Fruit fly (Drosophila melanogaster) whole organism, adult: ENCODE results near the gene CG3009.

Experiments used
- CG11617 ChIP-seq: fragments of 200-800 bp; sonication (Bioruptor generic); optimal IDR thresholded peaks from 2 replicates; lab custom pipeline; 2017; ENCODE audit warnings: mild to moderate bottlenecking, missing biosample characterization, missing genetic modification reagents, missing genetic modification characterization
- CG12768 ChIP-seq: fragments of 200-800 bp; sonication (Bioruptor generic); optimal IDR thresholded peaks from 2 replicates; lab custom pipeline; 2017; ENCODE audit warnings: missing biosample characterization, missing genetic modification characterization, mild to moderate bottlenecking, moderate library complexity, missing genetic modification reagents
- CG14711 ChIP-seq: fragments of 200-800 bp; sonication (Bioruptor generic); optimal IDR thresholded peaks from 2 replicates; lab custom pipeline; 2018; ENCODE audit warnings: missing biosample characterization, mild to moderate bottlenecking, missing genetic modification characterization, moderate library complexity
- CG1620 ChIP-seq: fragments of 200-800 bp; sonication (Bioruptor generic); optimal IDR thresholded peaks from 2 replicates; lab custom pipeline; 2016; ENCODE audit warnings: missing biosample characterization, missing genetic modification characterization
- CG33017 ChIP-seq: fragments of 200-800 bp; sonication (Bioruptor generic); optimal IDR thresholded peaks from 2 replicates; lab custom pipeline; 2018; ENCODE audit warnings: missing biosample characterization, mild to moderate bottlenecking, missing genetic modification characterization, moderate library complexity
- CG5204 ChIP-seq: fragments of 200-800 bp; sonication (Bioruptor generic); optimal IDR thresholded peaks from 2 replicates; lab custom pipeline; 2016; ENCODE audit warnings: missing biosample characterization, missing genetic modification characterization
- Clk ChIP-seq: fragments of 200-800 bp; sonication (Bioruptor generic); optimal IDR thresholded peaks from 2 replicates; lab custom pipeline; 2017; ENCODE audit warnings: missing biosample characterization, missing genetic modification characterization
- Crg-1 ChIP-seq: fragments of 200-800 bp; sonication (Bioruptor generic); optimal IDR thresholded peaks from 2 replicates; lab custom pipeline; 2016; ENCODE audit warnings: missing biosample characterization, missing genetic modification characterization
- Hr96 ChIP-seq: fragments of 200-800 bp; sonication (Bioruptor generic); optimal IDR thresholded peaks from 2 replicates; lab custom pipeline; 2016; ENCODE audit warnings: missing biosample characterization, missing genetic modification characterization
- Mnt ChIP-seq: fragments of 200-800 bp; sonication (Bioruptor generic); optimal IDR thresholded peaks from 2 replicates; lab custom pipeline; 2016; ENCODE audit warnings: missing biosample characterization, mild to moderate bottlenecking, missing genetic modification characterization
- bab1 ChIP-seq: fragments of 200-800 bp; sonication (Bioruptor generic); optimal IDR thresholded peaks from 3 replicates; lab custom pipeline; 2019; ENCODE audit warnings: missing biosample characterization, mild to moderate bottlenecking, missing genetic modification characterization, moderate library complexity
- tj ChIP-seq: fragments of 200-800 bp; sonication (Bioruptor generic); optimal IDR thresholded peaks from 3 replicates; lab custom pipeline; 2017; ENCODE audit warnings: missing biosample characterization, mild to moderate bottlenecking, missing genetic modification characterization, moderate library complexity

- no peak for TF ChIP-seq CG12768 (GFP tag; lab: Kevin White, UChicago)
- no peak for TF ChIP-seq tj (GFP tag; lab: Kevin White, UChicago)
- TF ChIP-seq Mnt (GFP tag; lab: Kevin White, UChicago) = no peak
- no peak for TF ChIP-seq Crg-1 (GFP tag; lab: Kevin White, UChicago)
- TF ChIP-seq Hr96 (GFP tag; lab: Kevin White, UChicago) = no peak
- TF ChIP-seq CG11617 (GFP tag; lab: Kevin White, UChicago) = no peak
- no peak for TF ChIP-seq CG5204 (GFP tag; lab: Kevin White, UChicago)
- TF ChIP-seq CG14711 (tag; lab: Kevin White, UChicago) = no peak
- no peak for TF ChIP-seq CG33017 (tag; lab: Kevin White, UChicago)
- TF ChIP-seq Clk (GFP tag; lab: Kevin White, UChicago) = no peak
- no peak for TF ChIP-seq CG1620 (GFP tag; lab: Kevin White, UChicago)
- no peak for TF ChIP-seq bab1 (GFP tag; lab: Kevin White, UChicago)
These were observed 2.9 kb upstream of the CG3009 start for dm6 chrX:4669438-4669837.
